Worm (Caenorhabditis elegans) whole organism, L4 larva: ENCODE measurements around the gene ash-2.

Experiments
- cey-2 ChIP-seq: sonication (generic microtip); optimal IDR thresholded peaks from 3 replicates; lab custom pipeline; 2017; ENCODE audit warnings: missing genetic modification characterization, mild to moderate bottlenecking, missing compliant biosample characterization, antibody characterized with exemption, borderline replicate concordance; ENCODE audit not compliant: insufficient read depth
- dve-1 ChIP-seq: sonication (generic microtip); optimal IDR thresholded peaks from 2 replicates; lab custom pipeline; 2017; ENCODE audit warnings: antibody characterized with exemption, mild to moderate bottlenecking, missing genetic modification characterization, missing compliant biosample characterization; ENCODE audit not compliant: insufficient read depth
- egl-27 ChIP-seq: sonication (generic microtip); optimal IDR thresholded peaks from 3 replicates; lab custom pipeline; 2017; ENCODE audit warnings: missing biosample characterization, missing genetic modification reagents, missing genetic modification characterization
- fkh-10 ChIP-seq: fragments of 150-350 bp; optimal IDR thresholded peaks from 2 replicates; lab custom pipeline; 2014; ENCODE audit warnings: missing biosample characterization, missing genetic modification reagents, missing genetic modification characterization
- hlh-11 ChIP-seq: fragments of 200-800 bp; sonication (Bioruptor generic); optimal IDR thresholded peaks from 2 replicates; lab custom pipeline; 2018; ENCODE audit warnings: mild to moderate bottlenecking, missing genetic modification characterization, missing compliant biosample characterization
- lsy-2 ChIP-seq, 2 experiments: fragments of 150-350 bp in 1 of 2; sonication (generic microtip) in 1 of 2; optimal IDR thresholded peaks; 2 replicates each; lab custom pipeline; 2014 to 2017; ENCODE audit warnings: missing biosample characterization in 2 of 2, missing genetic modification characterization in 2 of 2
- nhr-28 ChIP-seq: fragments of 150-350 bp; optimal IDR thresholded peaks from 2 replicates; lab custom pipeline; 2014; ENCODE audit warnings: missing biosample characterization, missing genetic modification characterization
- nhr-48 ChIP-seq: sonication (generic microtip); optimal IDR thresholded peaks from 2 replicates; lab custom pipeline; 2016; ENCODE audit warnings: mild to moderate bottlenecking, missing genetic modification characterization, missing compliant biosample characterization
- nhr-77 ChIP-seq: fragments of 150-350 bp; optimal IDR thresholded peaks from 2 replicates; lab custom pipeline; 2014; ENCODE audit warnings: missing biosample characterization, missing genetic modification characterization
- skn-1 ChIP-seq: fragments of 150-350 bp; optimal IDR thresholded peaks from 2 replicates; lab custom pipeline; 2014; ENCODE audit warnings: missing biosample characterization, missing genetic modification characterization
- unc-39 ChIP-seq: sonication (generic microtip); optimal IDR thresholded peaks from 2 replicates; lab custom pipeline; 2017; ENCODE audit warnings: missing biosample characterization, missing genetic modification characterization
- unc-62 ChIP-seq, 3 experiments: fragments of 150-350 bp in 1 of 3; sonication (generic microtip); optimal IDR thresholded peaks in 2 of 3; peaks in 1 of 3; 1 replicate in 1 of 3; 2 replicates in 2 of 3; lab custom pipeline; 2014 to 2017; ENCODE audit warnings: missing biosample characterization in 3 of 3, missing genetic modification characterization in 3 of 3, missing genetic modification reagents in 3 of 3, missing genotype in 1 of 3
- zag-1 ChIP-seq: fragments of 150-350 bp; optimal IDR thresholded peaks from 2 replicates; lab custom pipeline; 2014; ENCODE audit warnings: missing biosample characterization, missing genetic modification characterization

DNA sequence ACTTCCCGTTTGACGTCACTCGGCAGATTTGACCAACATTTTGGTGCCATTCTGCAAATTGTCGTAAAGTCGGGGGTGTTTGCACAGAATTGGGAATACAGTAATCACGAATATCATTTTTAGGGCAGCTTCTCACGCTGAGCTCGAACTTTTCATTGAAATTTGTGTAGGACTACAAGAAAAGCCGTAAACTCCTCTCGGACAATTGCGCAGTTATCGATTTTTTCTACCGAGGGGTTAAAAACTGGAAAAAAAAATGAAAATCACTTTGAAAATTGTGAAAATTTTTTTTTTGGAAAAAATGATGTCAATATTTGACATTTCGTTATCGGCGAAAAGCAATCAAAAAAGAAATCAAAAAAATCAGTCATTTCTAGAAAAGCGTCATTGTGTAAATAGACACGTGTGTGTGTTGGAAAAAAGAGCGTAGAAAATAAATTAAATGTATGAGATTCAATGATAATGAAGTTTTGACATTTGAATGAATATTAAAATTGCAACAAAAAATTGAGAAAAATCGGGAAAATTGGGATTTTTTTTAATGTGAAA, 48.1 kb downstream of the ash-2 start, which contains the start of gene Y17G7B.8:
- TF ChIP-seq lsy-2 (tag; optimal IDR thresholded peaks at IDR 0.05; lab: Kevin White, UChicago) (no peak), dve-1 (tag; lab: Kevin White, UChicago) (peak; percentile 80), nhr-48 (no peak), egl-27 (tag; lab: Kevin White, UChicago) (no peak), nhr-77 (tag; lab: Kevin White, UChicago) (no peak), cey-2 (no peak), unc-62 (GFP tag; optimal IDR thresholded peaks at IDR 0.05 in 1 of 2; lab: Kevin White, UChicago) (peak in 1 of 2 experiments; percentile 1), unc-62 (tag; optimal IDR thresholded peaks at IDR 0.05; lab: Kevin White, UChicago) (no peak), zag-1 (tag; lab: Kevin White, UChicago) (no peak), skn-1 (tag; lab: Kevin White, UChicago) (no peak), nhr-28 (tag; lab: Kevin White, UChicago) (peak; percentile 61), unc-39 (tag; lab: Kevin White, UChicago) (no peak), fkh-10 (GFP tag; lab: Kevin White, UChicago) (no peak), hlh-11 (tag; lab: Kevin White, UChicago) (no peak)
